Worm (Caenorhabditis elegans) whole organism, L4 larva: ENCODE data around the gene nhr-173.

Experiments used
- D1046.2 ChIP-seq: fragments of 200-800 bp; sonication (Bioruptor generic); IDR thresholded peaks from 2 replicates; pipeline ENCODE4 v1.3.6; 2022; ENCODE audit warnings: missing genetic modification characterization, missing compliant biosample characterization
- F10B5.3 ChIP-seq: sonication (generic microtip); optimal IDR thresholded peaks from 2 replicates; lab custom pipeline; 2016; ENCODE audit warnings: mild to moderate bottlenecking, missing genetic modification characterization, missing compliant biosample characterization
- F26F4.8 ChIP-seq: fragments of 200-800 bp; sonication (Bioruptor generic); conservative IDR thresholded peaks from 2 replicates; pipeline ENCODE4 v1.3.6; 2022; ENCODE audit warnings: missing genetic modification characterization, missing compliant biosample characterization
- Y48G9A.11 ChIP-seq: fragments of 200-800 bp; sonication (Bioruptor generic); IDR thresholded peaks from 2 replicates; pipeline ENCODE4 v1.3.6; 2022; ENCODE audit warnings: missing genetic modification reagents, missing genetic modification characterization, missing compliant biosample characterization
- ZK546.5 ChIP-seq, 2 experiments: sonication (generic microtip); optimal IDR thresholded peaks; 2 replicates each; lab custom pipeline; 2017; ENCODE audit warnings: missing biosample characterization in 2 of 2, missing genetic modification characterization in 2 of 2
- aha-1 ChIP-seq: fragments of 150-350 bp; peaks from one replicate; lab custom pipeline; 2014; ENCODE audit warnings: missing biosample characterization, missing genetic modification characterization
- attf-4 ChIP-seq: sonication (generic microtip); optimal IDR thresholded peaks from 3 replicates; lab custom pipeline; 2017; ENCODE audit warnings: missing biosample characterization, missing genetic modification characterization
- ceh-20 ChIP-seq: fragments of 200-800 bp; sonication (Bioruptor generic); IDR thresholded peaks from 2 replicates; pipeline ENCODE4 v1.3.6; 2022; ENCODE audit warnings: missing genetic modification reagents, missing genetic modification characterization, missing compliant biosample characterization
- ceh-32 ChIP-seq: sonication (generic microtip); optimal IDR thresholded peaks from 2 replicates; lab custom pipeline; 2016; ENCODE audit warnings: mild to moderate bottlenecking, missing genetic modification characterization, missing compliant biosample characterization; ENCODE audit not compliant: poor library complexity
- cey-2 ChIP-seq: sonication (generic microtip); optimal IDR thresholded peaks from 3 replicates; lab custom pipeline; 2017; ENCODE audit warnings: missing genetic modification characterization, mild to moderate bottlenecking, missing compliant biosample characterization, antibody characterized with exemption, borderline replicate concordance; ENCODE audit not compliant: insufficient read depth
- ctbp-1 ChIP-seq: fragments of 200-800 bp; sonication (Bioruptor generic); IDR thresholded peaks from 2 replicates; pipeline ENCODE4 v1.3.6; 2022; ENCODE audit warnings: missing genetic modification reagents, missing genetic modification characterization, missing compliant biosample characterization
- daf-12 ChIP-seq: fragments of 150-350 bp; optimal IDR thresholded peaks from 2 replicates; lab custom pipeline; 2014; ENCODE audit warnings: missing biosample characterization, missing genetic modification reagents, missing genetic modification characterization
- daf-16 ChIP-seq, 3 experiments: sonication (generic microtip); optimal IDR thresholded peaks; 2 replicates each; lab custom pipeline; 2016 to 2017; ENCODE audit warnings: missing genetic modification characterization in 3 of 3, missing genetic modification reagents in 3 of 3, mild to moderate bottlenecking in 2 of 3, missing compliant biosample characterization in 2 of 3, missing biosample characterization in 1 of 3, moderate library complexity in 1 of 3
- daf-19 ChIP-seq: fragments of 200-800 bp; sonication (Bioruptor generic); conservative IDR thresholded peaks from 2 replicates; pipeline ENCODE4 v1.3.6; 2022; ENCODE audit warnings: missing genetic modification characterization, missing compliant biosample characterization
- dmd-6 ChIP-seq: fragments of 200-800 bp; sonication (Bioruptor generic); IDR thresholded peaks from 2 replicates; pipeline ENCODE4 v1.3.6; 2022; ENCODE audit warnings: missing genetic modification reagents, missing genetic modification characterization, missing compliant biosample characterization
- dmd-8 ChIP-seq: fragments of 200-800 bp; sonication (Bioruptor generic); IDR thresholded peaks from 2 replicates; pipeline ENCODE4 v1.3.6; 2022; ENCODE audit warnings: missing genetic modification characterization, missing compliant biosample characterization
- dmd-9 ChIP-seq: fragments of 200-800 bp; sonication (Bioruptor generic); IDR thresholded peaks from 2 replicates; pipeline ENCODE4 v1.3.6; 2022; ENCODE audit warnings: missing genetic modification reagents, missing genetic modification characterization, missing compliant biosample characterization
- dpl-1 ChIP-seq: fragments of 150-350 bp; optimal IDR thresholded peaks from 2 replicates; lab custom pipeline; 2014; ENCODE audit warnings: missing biosample characterization, missing genetic modification reagents, missing genetic modification characterization
- dve-1 ChIP-seq: sonication (generic microtip); optimal IDR thresholded peaks from 2 replicates; lab custom pipeline; 2017; ENCODE audit warnings: antibody characterized with exemption, mild to moderate bottlenecking, missing genetic modification characterization, missing compliant biosample characterization; ENCODE audit not compliant: insufficient read depth
- egl-27 ChIP-seq: sonication (generic microtip); optimal IDR thresholded peaks from 3 replicates; lab custom pipeline; 2017; ENCODE audit warnings: missing biosample characterization, missing genetic modification reagents, missing genetic modification characterization
- egl-43 ChIP-seq: fragments of 200-800 bp; sonication (Bioruptor generic); IDR thresholded peaks from 2 replicates; pipeline ENCODE4 v1.3.6; 2022; ENCODE audit warnings: missing genetic modification reagents, missing genetic modification characterization, missing compliant biosample characterization
- fos-1 ChIP-seq: fragments of 150-350 bp; optimal IDR thresholded peaks from 2 replicates; lab custom pipeline; 2014; ENCODE audit warnings: missing biosample characterization, missing genetic modification characterization
- hlh-30 ChIP-seq: sonication (generic microtip); optimal IDR thresholded peaks from 2 replicates; lab custom pipeline; 2017; ENCODE audit warnings: antibody characterized with exemption, mild to moderate bottlenecking, missing genetic modification characterization, missing compliant biosample characterization; ENCODE audit not compliant: insufficient read depth
- hmg-1.1 ChIP-seq: fragments of 200-800 bp; sonication (Bioruptor generic); IDR thresholded peaks from 2 replicates; pipeline ENCODE4 v1.3.6; 2022; ENCODE audit warnings: missing genetic modification reagents, missing genetic modification characterization, missing compliant biosample characterization
- lin-1 ChIP-seq: fragments of 200-800 bp; sonication (Bioruptor generic); IDR thresholded peaks from 2 replicates; pipeline ENCODE4 v1.3.6; 2022; ENCODE audit warnings: missing genetic modification reagents, missing genetic modification characterization, missing compliant biosample characterization
- lin-13 ChIP-seq: fragments of 150-350 bp; optimal IDR thresholded peaks from 2 replicates; lab custom pipeline; 2014; ENCODE audit warnings: missing biosample characterization, missing genetic modification reagents, missing genetic modification characterization
- lin-15B ChIP-seq: fragments of 150-350 bp; sonication (generic microtip); optimal IDR thresholded peaks from 3 replicates; lab custom pipeline; 2014; ENCODE audit warnings: missing biosample characterization, missing genetic modification characterization
- lsy-2 ChIP-seq, 2 experiments: fragments of 150-350 bp in 1 of 2; sonication (generic microtip) in 1 of 2; optimal IDR thresholded peaks; 2 replicates each; lab custom pipeline; 2014 to 2017; ENCODE audit warnings: missing biosample characterization in 2 of 2, missing genetic modification characterization in 2 of 2
- madf-5 ChIP-seq, 2 experiments: fragments of 200-800 bp; sonication (Bioruptor generic); IDR thresholded peaks; 2 replicates each; pipeline ENCODE4 v1.3.6; 2022; ENCODE audit warnings: missing compliant biosample characterization in 2 of 2, missing genetic modification characterization in 2 of 2
- madf-9 ChIP-seq: fragments of 200-800 bp; sonication (Bioruptor generic); conservative IDR thresholded peaks from 2 replicates; pipeline ENCODE4 v1.3.6; 2022; ENCODE audit warnings: missing genetic modification reagents, missing genetic modification characterization, missing compliant biosample characterization
- mes-2 ChIP-seq: sonication (generic microtip); optimal IDR thresholded peaks from 2 replicates; lab custom pipeline; 2016; ENCODE audit warnings: missing genotype, mild to moderate bottlenecking, missing genetic modification characterization, missing compliant biosample characterization; ENCODE audit not compliant: poor library complexity, severe bottlenecking
- mxl-3 ChIP-seq: fragments of 200-800 bp; sonication (Bioruptor generic); optimal IDR thresholded peaks from 2 replicates; lab custom pipeline; 2018; ENCODE audit warnings: mild to moderate bottlenecking, missing genetic modification characterization, missing compliant biosample characterization
- nhr-10 ChIP-seq: fragments of 150-350 bp; optimal IDR thresholded peaks from 2 replicates; lab custom pipeline; 2014; ENCODE audit warnings: missing biosample characterization, missing genetic modification characterization
- nhr-102 ChIP-seq: sonication (generic microtip); optimal IDR thresholded peaks from 2 replicates; lab custom pipeline; 2016; ENCODE audit warnings: mild to moderate bottlenecking, missing genetic modification characterization, moderate library complexity, missing compliant biosample characterization
- nhr-28 ChIP-seq: fragments of 150-350 bp; optimal IDR thresholded peaks from 2 replicates; lab custom pipeline; 2014; ENCODE audit warnings: missing biosample characterization, missing genetic modification characterization
- nhr-41 ChIP-seq: fragments of 200-800 bp; sonication (Bioruptor generic); IDR thresholded peaks from 2 replicates; pipeline ENCODE4 v1.3.6; 2022; ENCODE audit warnings: missing genetic modification reagents, missing genetic modification characterization, missing compliant biosample characterization
- nhr-42 ChIP-seq: fragments of 200-800 bp; sonication (Bioruptor generic); IDR thresholded peaks from 2 replicates; pipeline ENCODE4 v1.3.6; 2022; ENCODE audit warnings: missing genetic modification characterization, missing compliant biosample characterization
- pha-4 ChIP-seq, 2 experiments: fragments of 150-350 bp in 1 of 2; fragments of 200-800 bp in 1 of 2; sonication (Bioruptor generic) in 1 of 2; IDR thresholded peaks in 1 of 2; optimal IDR thresholded peaks in 1 of 2; 2 replicates each; pipeline versions ENCODE4 v1.3.6 to Lab custom; 2014 to 2022; ENCODE audit warnings: missing genetic modification characterization in 2 of 2, missing genetic modification reagents in 2 of 2, missing biosample characterization in 1 of 2, missing compliant biosample characterization in 1 of 2
- php-3 ChIP-seq: fragments of 200-800 bp; sonication (Bioruptor generic); IDR thresholded peaks from 2 replicates; pipeline ENCODE4 v1.3.6; 2022; ENCODE audit warnings: missing genetic modification reagents, missing genetic modification characterization, missing compliant biosample characterization
- vab-7 ChIP-seq: fragments of 200-800 bp; sonication (Bioruptor generic); IDR thresholded peaks from 2 replicates; pipeline ENCODE4 v1.3.6; 2022; ENCODE audit warnings: missing genetic modification reagents, missing genetic modification characterization, missing compliant biosample characterization
- zfp-2 ChIP-seq: sonication (generic microtip); optimal IDR thresholded peaks from 2 replicates; lab custom pipeline; 2016; ENCODE audit warnings: mild to moderate bottlenecking, missing genetic modification characterization, missing compliant biosample characterization
- ztf-11 ChIP-seq: fragments of 150-350 bp; optimal IDR thresholded peaks from 2 replicates; lab custom pipeline; 2014; ENCODE audit warnings: missing biosample characterization, missing genetic modification characterization
- ztf-7 ChIP-seq: fragments of 150-350 bp; optimal IDR thresholded peaks from 2 replicates; lab custom pipeline; 2014; ENCODE audit warnings: missing biosample characterization, missing genetic modification characterization

nhr-173 gene

DNA sequence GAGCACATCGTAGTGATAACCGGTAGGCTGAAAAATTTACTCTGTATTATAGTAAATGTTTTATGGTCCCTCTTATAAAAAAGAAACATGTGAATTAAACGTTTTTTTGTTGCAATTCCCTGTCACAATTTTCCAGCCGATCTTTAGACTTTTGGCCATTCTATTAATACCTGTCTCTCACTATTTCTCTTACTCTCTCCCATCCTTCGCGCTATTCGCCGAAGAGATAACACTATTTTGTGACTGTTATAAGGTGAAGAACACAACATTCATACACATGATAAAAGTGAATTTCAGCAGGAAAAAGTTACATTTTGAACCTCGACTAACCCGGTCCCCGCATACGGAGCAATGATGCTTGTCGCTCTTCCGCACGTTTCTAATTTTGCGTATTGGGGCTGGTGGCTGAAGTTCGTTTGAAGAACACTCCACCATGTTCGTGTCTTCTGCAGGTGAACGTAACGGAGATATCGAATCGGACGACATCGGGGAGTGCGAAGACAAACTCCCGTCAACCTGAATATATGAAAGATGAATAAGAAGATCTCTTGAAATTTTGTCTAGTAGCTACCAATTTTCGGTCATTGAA, 16.2 kb upstream of the nhr-173 start (continued):
- TF ChIP-seq nhr-42 (GFP tag; lab: Robert Waterston, UW), result no peak
- TF ChIP-seq lin-1 (GFP tag; lab: Robert Waterston, UW), result no peak
- TF ChIP-seq nhr-28 (tag; lab: Kevin White, UChicago), result peak; percentile 94
- no peak for TF ChIP-seq vab-7
- no peak for TF ChIP-seq ztf-11
- no peak for TF ChIP-seq pha-4 (GFP tag; IDR thresholded peaks at IDR 0.05; lab: Robert Waterston, UW)
- TF ChIP-seq pha-4 (tag; optimal IDR thresholded peaks at IDR 0.05; lab: Kevin White, UChicago), result no peak
- TF ChIP-seq attf-4, result no peak
- TF ChIP-seq zfp-2 (tag; lab: Kevin White, UChicago), result no peak
- TF ChIP-seq mes-2 (tag; lab: Kevin White, UChicago), result no peak
- TF ChIP-seq hlh-30 (tag; lab: Kevin White, UChicago), result peak; percentile 62
- TF ChIP-seq dmd-8, result no peak
- TF ChIP-seq egl-43 (GFP tag; lab: Robert Waterston, UW), result no peak
- TF ChIP-seq dmd-9 (GFP tag; lab: Robert Waterston, UW), result no peak
- peak; percentile 89 for TF ChIP-seq dmd-6
- TF ChIP-seq dve-1 (tag; lab: Kevin White, UChicago), result peak; percentile 53
- TF ChIP-seq hmg-1.1 (GFP tag; lab: Robert Waterston, UW), result no peak
- peak; percentile 58 for TF ChIP-seq nhr-102 (tag; lab: Kevin White, UChicago)
- no peak for TF ChIP-seq ceh-20 (GFP tag; lab: Robert Waterston, UW)
- TF ChIP-seq mxl-3 (GFP tag; lab: Kevin White, UChicago), result peak; percentile 71
- TF ChIP-seq ztf-7 (tag; lab: Kevin White, UChicago), result no peak

DNA sequence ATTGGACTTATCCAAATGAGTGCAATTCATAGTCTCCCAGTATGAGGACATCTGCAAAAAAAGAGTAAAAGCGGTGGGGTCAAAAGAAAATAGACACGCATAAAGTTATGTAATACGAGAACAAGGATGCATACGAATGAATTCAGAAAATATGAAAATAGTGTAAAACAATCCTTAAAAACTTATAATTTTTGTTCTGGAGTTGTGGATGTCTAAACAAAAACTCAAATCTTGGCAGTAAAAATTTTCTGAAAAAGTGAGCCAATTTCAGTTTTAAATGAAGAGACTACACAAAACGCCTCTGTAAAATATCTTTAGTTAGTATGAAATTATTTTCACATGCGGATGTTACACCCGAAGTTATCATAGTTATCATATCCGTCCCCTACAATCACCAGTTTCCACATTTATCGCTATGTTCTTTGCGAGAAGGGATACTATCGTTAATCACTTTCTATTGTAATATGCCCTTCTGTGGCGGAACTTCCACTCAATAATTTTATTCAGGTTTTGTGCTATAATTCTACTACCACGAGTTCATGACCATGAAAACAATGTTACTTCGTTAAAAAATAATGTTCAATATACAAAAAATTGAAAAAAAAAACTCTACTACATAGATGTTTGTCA, 14.6 kb upstream of the nhr-173 start, which contains the start of gene nhr-120:
TSS of gene nhr-120 (minus strand) at position 51 of the 630 bp plus-strand sequence.
- TF ChIP-seq ceh-32 (tag; lab: Kevin White, UChicago), result no peak
- TF ChIP-seq aha-1 (tag; lab: Kevin White, UChicago), result peak; percentile 49

DNA sequence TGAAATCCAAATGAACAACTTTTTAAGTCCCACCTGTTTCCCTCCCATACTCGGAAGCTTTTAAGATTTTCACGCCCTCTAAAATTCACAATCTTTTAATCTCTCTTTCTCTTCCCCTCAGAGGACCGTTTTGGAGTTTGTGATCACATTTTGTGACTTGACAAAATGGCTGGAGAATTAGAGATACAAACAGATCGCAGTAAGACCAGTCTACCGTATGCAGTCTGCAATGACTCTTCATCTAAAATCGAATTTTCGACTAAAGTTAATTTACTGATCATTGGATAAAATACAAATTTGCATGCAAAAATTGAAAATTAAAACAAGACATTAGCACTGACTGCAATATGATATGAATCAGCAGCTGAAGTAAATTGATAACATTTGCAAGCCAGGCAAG, 13.8 kb upstream of the nhr-173 start:
- TF ChIP-seq egl-27 (no peak), cey-2 (tag; lab: Kevin White, UChicago) (no peak), dmd-8 (no peak), ZK546.5 (tag; optimal IDR thresholded peaks at IDR 0.05; lab: Kevin White, UChicago) (no peak), hmg-1.1 (GFP tag; lab: Robert Waterston, UW) (no peak), ceh-20 (GFP tag; lab: Robert Waterston, UW) (no peak), daf-12 (tag; lab: Kevin White, UChicago) (no peak), lsy-2 (tag; optimal IDR thresholded peaks at IDR 0.05; lab: Kevin White, UChicago) (peak in 1 of 2 experiments; percentile 21), F10B5.3 (no peak), dpl-1 (GFP tag; lab: Kevin White, UChicago) (no peak), D1046.2 (GFP tag; lab: Robert Waterston, UW) (no peak), fos-1 (tag; lab: Kevin White, UChicago) (no peak), madf-9 (GFP tag; lab: Robert Waterston, UW) (no peak), Y48G9A.11 (GFP tag; lab: Robert Waterston, UW) (no peak), dve-1 (tag; lab: Kevin White, UChicago) (peak; percentile 12), daf-19 (GFP tag; lab: Robert Waterston, UW) (no peak), vab-7 (no peak), nhr-28 (tag; lab: Kevin White, UChicago) (peak; percentile 32), aha-1 (tag; lab: Kevin White, UChicago) (peak; percentile 78), lin-1 (GFP tag; lab: Robert Waterston, UW) (no peak), nhr-41 (no peak), F26F4.8 (GFP tag; lab: Robert Waterston, UW) (no peak), ctbp-1 (GFP tag; lab: Robert Waterston, UW) (no peak), madf-5 (GFP tag; IDR thresholded peaks at IDR 0.05; lab: Robert Waterston, UW) (no peak), daf-16 (GFP tag; optimal IDR thresholded peaks at IDR 0.05; lab: Kevin White, UChicago) (no peak), daf-16 (tag; optimal IDR thresholded peaks at IDR 0.05; lab: Kevin White, UChicago) (peak; percentile 1), nhr-102 (tag; lab: Kevin White, UChicago) (peak; percentile 26), nhr-10 (tag; lab: Kevin White, UChicago) (peak; percentile 1), lin-15B (tag; lab: Kevin White, UChicago) (no peak), nhr-42 (GFP tag; lab: Robert Waterston, UW) (no peak), php-3 (no peak), lin-13 (no peak)
